Fruit fly (Drosophila melanogaster) whole organism, embryonic: ENCODE data around the gene CG11550.

ENCODE experiments used
- ATbp ChIP-seq: fragments of 200-800 bp; sonication (Bioruptor generic); optimal IDR thresholded peaks from 2 replicates; lab custom pipeline; 2017; ENCODE audit warnings: missing biosample characterization, mild to moderate bottlenecking, missing genetic modification characterization, missing genetic modification reagents
- CG11696 ChIP-seq: fragments of 200-800 bp; sonication (Bioruptor generic); IDR thresholded peaks from 2 replicates; pipeline ENCODE4 v1.3.6; 2022; ENCODE audit warnings: missing biosample characterization, missing genetic modification characterization
- CG12769 ChIP-seq: fragments of 200-800 bp; sonication (Bioruptor generic); optimal IDR thresholded peaks from 2 replicates; lab custom pipeline; 2019; ENCODE audit warnings: missing biosample characterization, mild to moderate bottlenecking, missing genetic modification characterization, moderate library complexity
- CG13296 ChIP-seq: fragments of 200-800 bp; sonication (Bioruptor generic); optimal IDR thresholded peaks from 3 replicates; lab custom pipeline; 2018; ENCODE audit warnings: missing biosample characterization, mild to moderate bottlenecking, missing genetic modification characterization
- CG13424 ChIP-seq: fragments of 200-800 bp; sonication (Bioruptor generic); optimal IDR thresholded peaks from 2 replicates; lab custom pipeline; 2019; ENCODE audit warnings: missing biosample characterization, mild to moderate bottlenecking, missing genetic modification characterization, moderate library complexity
- CG1529 ChIP-seq: fragments of 200-800 bp; sonication (Bioruptor generic); optimal IDR thresholded peaks from 3 replicates; lab custom pipeline; 2018; ENCODE audit warnings: missing biosample characterization, missing genetic modification characterization
- CG16863 ChIP-seq: fragments of 200-800 bp; sonication (Bioruptor generic); optimal IDR thresholded peaks from 3 replicates; lab custom pipeline; 2016; ENCODE audit warnings: missing biosample characterization, missing genetic modification characterization
- CG17385 ChIP-seq: fragments of 200-800 bp; sonication (Bioruptor generic); optimal IDR thresholded peaks from 3 replicates; lab custom pipeline; 2018; ENCODE audit warnings: missing biosample characterization, mild to moderate bottlenecking, missing genetic modification characterization
- CG17568 ChIP-seq: fragments of 200-800 bp; sonication (Bioruptor generic); optimal IDR thresholded peaks from 2 replicates; lab custom pipeline; 2018; ENCODE audit warnings: missing biosample characterization, mild to moderate bottlenecking, missing genetic modification characterization, moderate library complexity
- CG2129 ChIP-seq: fragments of 200-800 bp; sonication (Bioruptor generic); IDR thresholded peaks from 2 replicates; pipeline ENCODE4 v1.3.6; 2022; ENCODE audit warnings: missing biosample characterization, missing genetic modification characterization; ENCODE audit not compliant: partially characterized antibody
- CG2202 ChIP-seq: fragments of 200-800 bp; sonication (Bioruptor generic); optimal IDR thresholded peaks from 2 replicates; lab custom pipeline; 2018; ENCODE audit warnings: missing biosample characterization, mild to moderate bottlenecking, missing genetic modification characterization
- CG30431 ChIP-seq: fragments of 200-800 bp; sonication (Bioruptor generic); optimal IDR thresholded peaks from 2 replicates; lab custom pipeline; 2017; ENCODE audit warnings: missing biosample characterization, missing genetic modification characterization
- CG31388 ChIP-seq: fragments of 200-800 bp; sonication (Bioruptor generic); optimal IDR thresholded peaks from 2 replicates; lab custom pipeline; 2016; ENCODE audit warnings: missing biosample characterization, missing genetic modification characterization
- CG31441 ChIP-seq: fragments of 200-800 bp; sonication (Bioruptor generic); IDR thresholded peaks from 2 replicates; pipeline ENCODE4 v1.3.6; 2022; ENCODE audit warnings: missing biosample characterization, missing genetic modification characterization
- CG34422 ChIP-seq: fragments of 200-800 bp; sonication (Bioruptor generic); IDR thresholded peaks from 3 replicates; pipeline ENCODE4 v1.3.6; 2022; ENCODE audit warnings: missing biosample characterization, missing genetic modification characterization
- CG6689 ChIP-seq: fragments of 200-800 bp; sonication (Bioruptor generic); IDR thresholded peaks from 2 replicates; pipeline ENCODE4 v1.3.6; 2022; ENCODE audit warnings: missing biosample characterization, missing genetic modification characterization
- CG6765 ChIP-seq: fragments of 200-800 bp; sonication (Bioruptor generic); optimal IDR thresholded peaks from 3 replicates; lab custom pipeline; 2017; ENCODE audit warnings: missing biosample characterization, mild to moderate bottlenecking, missing genetic modification characterization
- CG7271 ChIP-seq: fragments of 200-800 bp; sonication (Bioruptor generic); optimal IDR thresholded peaks from 2 replicates; lab custom pipeline; 2018; ENCODE audit warnings: missing biosample characterization, mild to moderate bottlenecking, missing genetic modification characterization, moderate library complexity
- CG7928 ChIP-seq: fragments of 200-800 bp; sonication (Bioruptor generic); optimal IDR thresholded peaks from 2 replicates; lab custom pipeline; 2017; ENCODE audit warnings: missing biosample characterization, mild to moderate bottlenecking, missing genetic modification characterization
- CG8388 ChIP-seq: fragments of 200-800 bp; sonication (Bioruptor generic); optimal IDR thresholded peaks from 2 replicates; lab custom pipeline; 2019; ENCODE audit warnings: missing biosample characterization, mild to moderate bottlenecking, missing genetic modification characterization, moderate library complexity
- CG9876 ChIP-seq: fragments of 200-800 bp; sonication (Bioruptor generic); optimal IDR thresholded peaks from 2 replicates; lab custom pipeline; 2016; ENCODE audit warnings: missing biosample characterization, missing genetic modification characterization
- Dad ChIP-seq: fragments of 200-800 bp; sonication (Bioruptor generic); optimal IDR thresholded peaks from 3 replicates; lab custom pipeline; 2016; ENCODE audit warnings: missing biosample characterization, missing genetic modification characterization
- Dbx ChIP-seq: fragments of 200-800 bp; sonication (Bioruptor generic); IDR thresholded peaks from 3 replicates; pipeline ENCODE4 v1.3.6; 2022; ENCODE audit warnings: missing biosample characterization, missing genetic modification characterization
- Hmx ChIP-seq: fragments of 200-800 bp; sonication (Bioruptor generic); optimal IDR thresholded peaks from 2 replicates; lab custom pipeline; 2016; ENCODE audit warnings: missing biosample characterization, missing genetic modification characterization
- Hr78 ChIP-seq, 2 experiments: fragments of 200-800 bp in 1 of 2; fragments of >200 bp in 1 of 2; sonication (Bioruptor generic) in 1 of 2; optimal IDR thresholded peaks; 2 replicates each; lab custom pipeline; 2017 to 2019; ENCODE audit warnings: missing biosample characterization in 2 of 2, missing genetic modification characterization in 2 of 2, mild to moderate bottlenecking in 1 of 2, moderate library complexity in 1 of 2
- Sox102F ChIP-seq: fragments of 200-800 bp; sonication (Bioruptor generic); optimal IDR thresholded peaks from 2 replicates; lab custom pipeline; 2018; ENCODE audit warnings: missing biosample characterization, mild to moderate bottlenecking, missing genetic modification characterization, moderate library complexity
- Stat92E ChIP-seq, 3 experiments: fragments of >200 bp in 2 of 3; fragments of 200-800 bp in 1 of 3; sonication (Bioruptor generic) in 1 of 3; optimal IDR thresholded peaks; 2 replicates each; lab custom pipeline; 2017 to 2019; ENCODE audit warnings: missing biosample characterization in 3 of 3, missing genetic modification characterization in 3 of 3, mild to moderate bottlenecking in 1 of 3, moderate library complexity in 1 of 3
- Trl ChIP-seq, 3 experiments: fragments of >200 bp in 2 of 3; fragments of 200-800 bp in 1 of 3; sonication (Bioruptor generic) in 1 of 3; optimal IDR thresholded peaks; 2 replicates in 1 of 3; 3 replicates in 2 of 3; lab custom pipeline; 2016 to 2017; ENCODE audit warnings: missing biosample characterization in 1 of 3, missing genetic modification characterization in 1 of 3
- abd-A ChIP-seq: fragments of 200-800 bp; sonication (Bioruptor generic); optimal IDR thresholded peaks from 3 replicates; lab custom pipeline; 2019; ENCODE audit warnings: missing biosample characterization, mild to moderate bottlenecking, missing genetic modification characterization, moderate library complexity
- cato ChIP-seq: fragments of 200-800 bp; sonication (Bioruptor generic); optimal IDR thresholded peaks from 2 replicates; lab custom pipeline; 2016; ENCODE audit warnings: missing biosample characterization, missing genetic modification characterization, borderline replicate concordance
- chn ChIP-seq: fragments of 200-800 bp; sonication (Bioruptor generic); optimal IDR thresholded peaks from 2 replicates; lab custom pipeline; 2016; ENCODE audit warnings: missing biosample characterization, missing genetic modification characterization
- esg ChIP-seq: fragments of 200-800 bp; sonication (Bioruptor generic); conservative IDR thresholded peaks from 2 replicates; pipeline ENCODE4 v1.3.6; 2022; ENCODE audit warnings: missing biosample characterization, missing genetic modification characterization
- eyg ChIP-seq: fragments of 200-800 bp; sonication (Bioruptor generic); optimal IDR thresholded peaks from 3 replicates; lab custom pipeline; 2016; ENCODE audit warnings: missing biosample characterization, missing genetic modification characterization
- gcm2 ChIP-seq: fragments of 200-800 bp; sonication (Bioruptor generic); optimal IDR thresholded peaks from 2 replicates; lab custom pipeline; 2016; ENCODE audit warnings: missing biosample characterization, missing genetic modification characterization
- gt ChIP-seq: fragments of 200-800 bp; sonication (Bioruptor generic); IDR thresholded peaks from 2 replicates; pipeline ENCODE4 v1.3.6; 2022; ENCODE audit warnings: missing biosample characterization, missing genetic modification characterization
- her ChIP-seq: fragments of 200-800 bp; sonication (Bioruptor generic); optimal IDR thresholded peaks from 2 replicates; lab custom pipeline; 2016; ENCODE audit warnings: missing biosample characterization, missing genetic modification characterization
- jumu ChIP-seq: fragments of 200-800 bp; sonication (Bioruptor generic); optimal IDR thresholded peaks from 3 replicates; lab custom pipeline; 2016; ENCODE audit warnings: missing biosample characterization, missing genetic modification characterization
- lola ChIP-seq, 3 experiments: fragments of >200 bp in 2 of 3; fragments of 200-800 bp in 1 of 3; sonication (Bioruptor generic) in 1 of 3; optimal IDR thresholded peaks; 2 replicates each; lab custom pipeline; 2017 to 2019; ENCODE audit warnings: missing biosample characterization in 3 of 3, missing genetic modification characterization in 3 of 3, mild to moderate bottlenecking in 1 of 3, moderate library complexity in 1 of 3
- psq ChIP-seq: fragments of 200-800 bp; sonication (Bioruptor generic); optimal IDR thresholded peaks from 2 replicates; lab custom pipeline; 2017; ENCODE audit warnings: missing biosample characterization, missing genetic modification characterization
- ranshi ChIP-seq: fragments of 200-800 bp; sonication (Bioruptor generic); IDR thresholded peaks from 2 replicates; pipeline ENCODE4 v1.3.6; 2022; ENCODE audit warnings: missing biosample characterization, missing genetic modification characterization
- sd ChIP-seq: fragments of 200-800 bp; sonication (Bioruptor generic); optimal IDR thresholded peaks from 3 replicates; lab custom pipeline; 2018; ENCODE audit warnings: missing biosample characterization, mild to moderate bottlenecking, missing genetic modification characterization, moderate library complexity
- sima ChIP-seq: fragments of 200-800 bp; sonication (Bioruptor generic); optimal IDR thresholded peaks from 2 replicates; lab custom pipeline; 2016; ENCODE audit warnings: missing biosample characterization, missing genetic modification characterization
- ssp ChIP-seq: fragments of 200-800 bp; sonication (Bioruptor generic); IDR thresholded peaks from 2 replicates; pipeline ENCODE4 v1.3.6; 2022; ENCODE audit warnings: missing biosample characterization, missing genetic modification characterization
- stwl ChIP-seq: fragments of 200-800 bp; sonication (Bioruptor generic); optimal IDR thresholded peaks from 3 replicates; lab custom pipeline; 2018; ENCODE audit warnings: missing biosample characterization, mild to moderate bottlenecking, missing genetic modification characterization, moderate library complexity
- twi ChIP-seq: fragments of 200-800 bp; optimal IDR thresholded peaks from 2 replicates; lab custom pipeline; 2019; ENCODE audit warnings: missing biosample characterization, mild to moderate bottlenecking, missing genetic modification characterization, moderate library complexity
- wdn ChIP-seq: fragments of 200-800 bp; sonication (Bioruptor generic); IDR thresholded peaks from 2 replicates; pipeline ENCODE4 v1.3.6; 2022; ENCODE audit warnings: missing biosample characterization, missing genetic modification characterization
- wek ChIP-seq: fragments of 200-800 bp; sonication (Bioruptor generic); optimal IDR thresholded peaks from 3 replicates; lab custom pipeline; 2018; ENCODE audit warnings: missing biosample characterization, mild to moderate bottlenecking, missing genetic modification characterization, moderate library complexity
- zen2 ChIP-seq: fragments of 200-800 bp; sonication (Bioruptor generic); IDR thresholded peaks from 3 replicates; pipeline ENCODE4 v1.3.6; 2022; ENCODE audit warnings: missing biosample characterization, missing genetic modification characterization; ENCODE audit not compliant: partially characterized antibody
- zfh1 ChIP-seq: fragments of 200-800 bp; sonication (Bioruptor generic); IDR thresholded peaks from 3 replicates; pipeline ENCODE4 v1.3.6; 2022; ENCODE audit warnings: missing biosample characterization, missing genetic modification characterization

The CG11550 gene

dm6 chr3R:31687782-31688181, 8.1 kb upstream of the CG11550 start (continued):
- TF ChIP-seq Dad (GFP tag; lab: Kevin White, UChicago) (no peak), CG31388 (no peak), CG8388 (GFP tag; lab: Kevin White, UChicago) (peak; percentile 59), Trl (optimal IDR thresholded peaks at IDR 0.05; lab: Kevin White, UChicago) (no peak), Trl (GFP tag; optimal IDR thresholded peaks at IDR 0.05; lab: Kevin White, UChicago) (peak; percentile 26), sd (tag; lab: Kevin White, UChicago) (peak; percentile 68), CG13296 (GFP tag; lab: Kevin White, UChicago) (no peak), CG17385 (GFP tag; lab: Kevin White, UChicago) (peak; percentile 22), Dbx (no peak), psq (GFP tag; lab: Kevin White, UChicago) (no peak), Hr78 (GFP tag; optimal IDR thresholded peaks at IDR 0.05; lab: Kevin White, UChicago) (no peak), CG34422 (GFP tag; lab: Robert Waterston, UW) (0 out of 3 replicates have a peak, but pooled peaks have one; percentile 31), CG12769 (tag; lab: Kevin White, UChicago) (no peak), zfh1 (GFP tag; lab: Robert Waterston, UW) (0 out of 3 replicates have a peak, but pooled peaks have one; percentile 24), twi (tag; lab: Kevin White, UChicago) (no peak), cato (GFP tag; lab: Kevin White, UChicago) (peak; percentile 4), CG9876 (GFP tag; lab: Kevin White, UChicago) (no peak), CG16863 (peak; percentile 47), CG7271 (tag; lab: Kevin White, UChicago) (no peak), abd-A (tag; lab: Kevin White, UChicago) (no peak), lola (GFP tag; optimal IDR thresholded peaks at IDR 0.05; lab: Kevin White, UChicago) (peak in 1 of 3 experiments; percentile 66), CG6689 (peak; percentile 37; the same call in 1 of the 2 replicates), CG1529 (GFP tag; lab: Kevin White, UChicago) (peak; percentile 54), CG11696 (GFP tag; lab: Robert Waterston, UW) (no peak), ATbp (peak; percentile 53), esg (GFP tag; lab: Robert Waterston, UW) (0 out of 2 replicates have a peak, but pooled peaks have one; percentile 5), eyg (GFP tag; lab: Kevin White, UChicago) (no peak), wdn (no peak), her (GFP tag; lab: Kevin White, UChicago) (no peak), CG6765 (GFP tag; lab: Kevin White, UChicago) (no peak), Stat92E (GFP tag; optimal IDR thresholded peaks at IDR 0.05; lab: Kevin White, UChicago) (no peak), ssp (peak; percentile 32; the same call in 1 of the 2 replicates), zen2 (GFP tag; lab: Robert Waterston, UW) (no peak), CG17568 (no peak), Sox102F (GFP tag; lab: Kevin White, UChicago) (peak; percentile 64), gcm2 (GFP tag; lab: Kevin White, UChicago) (no peak), CG31441 (GFP tag; lab: Robert Waterston, UW) (peak; percentile 40; the same call in 1 of the 2 replicates), jumu (GFP tag; lab: Kevin White, UChicago) (peak; percentile 2), chn (peak; percentile 49), stwl (tag; lab: Kevin White, UChicago) (no peak), CG7928 (GFP tag; lab: Kevin White, UChicago) (no peak), CG2202 (peak; percentile 46), ranshi (GFP tag; lab: Robert Waterston, UW) (peak; percentile 36; the same call in 1 of the 2 replicates), CG2129 (no peak), CG13424 (tag; lab: Kevin White, UChicago) (peak; percentile 41), gt (GFP tag; lab: Robert Waterston, UW) (no peak), CG30431 (GFP tag; lab: Kevin White, UChicago) (peak; percentile 21), wek (GFP tag; lab: Kevin White, UChicago) (no peak), sima (GFP tag; lab: Kevin White, UChicago) (no peak), Hmx (GFP tag; lab: Kevin White, UChicago) (no peak)
